Worm (Caenorhabditis elegans) whole organism, early embryonic: ENCODE data around the gene srg-6.

Experiments
- B0310.2 ChIP-seq: sonication (generic microtip); optimal IDR thresholded peaks from 2 replicates; lab custom pipeline; 2016; ENCODE audit warnings: mild to moderate bottlenecking, missing genetic modification characterization, missing compliant biosample characterization
- ama-1 ChIP-seq: fragments of 150-350 bp; optimal IDR thresholded peaks from 2 replicates; lab custom pipeline; 2014
- hmg-4 ChIP-seq: fragments of 200-800 bp; sonication (Bioruptor generic); optimal IDR thresholded peaks from 2 replicates; lab custom pipeline; 2018; ENCODE audit warnings: mild to moderate bottlenecking, missing genetic modification characterization, missing compliant biosample characterization
- pes-1 ChIP-seq: fragments of 200-800 bp; sonication (Bioruptor generic); IDR thresholded peaks from 2 replicates; pipeline ENCODE4 v1.3.6; 2022; ENCODE audit warnings: missing genetic modification reagents, missing genetic modification characterization, missing compliant biosample characterization

- TF ChIP-seq B0310.2 (tag; lab: Kevin White, UChicago) (no peak), ama-1 (lab: Kevin White, UChicago) (no peak), pes-1 (GFP tag; lab: Robert Waterston, UW) (no peak), hmg-4 (GFP tag; lab: Kevin White, UChicago) (no peak)
Observed at ce11 chrIII:6278301-6278827, 12.6 kb upstream of the srg-6 start, which contains the start of gene C18F10.7.
